Worm (Caenorhabditis elegans) whole organism, mixed stage, embryonic: ENCODE data around the gene srsx-13.

ENCODE experiments used
- bed-3 ChIP-seq: fragments of 200-800 bp; sonication (Bioruptor generic); optimal IDR thresholded peaks from 3 replicates; lab custom pipeline; 2018; ENCODE audit warnings: mild to moderate bottlenecking, missing genetic modification characterization, moderate library complexity, missing compliant biosample characterization
- blmp-1 ChIP-seq: fragments of 150-350 bp; optimal IDR thresholded peaks from 2 replicates; lab custom pipeline; 2014; ENCODE audit warnings: missing biosample characterization, missing genetic modification characterization
- ceh-43 ChIP-seq: fragments of 200-800 bp; sonication (Bioruptor generic); optimal IDR thresholded peaks from 2 replicates; lab custom pipeline; 2018; ENCODE audit warnings: mild to moderate bottlenecking, missing genetic modification characterization, moderate library complexity, missing compliant biosample characterization
- ceh-83 ChIP-seq: fragments of 200-800 bp; sonication (Bioruptor generic); optimal IDR thresholded peaks from 2 replicates; lab custom pipeline; 2018; ENCODE audit warnings: mild to moderate bottlenecking, missing genetic modification characterization, missing compliant biosample characterization
- ces-1 ChIP-seq: fragments of 150-350 bp; optimal IDR thresholded peaks from 2 replicates; lab custom pipeline; 2014; ENCODE audit warnings: missing biosample characterization, missing genetic modification reagents, missing genetic modification characterization
- drap-1 ChIP-seq: fragments of 200-800 bp; sonication (Bioruptor generic); optimal IDR thresholded peaks from 3 replicates; lab custom pipeline; 2018; ENCODE audit warnings: mild to moderate bottlenecking, missing genetic modification characterization, missing compliant biosample characterization
- elt-1 ChIP-seq: sonication (generic microtip); optimal IDR thresholded peaks from 2 replicates; lab custom pipeline; 2017; ENCODE audit warnings: missing genetic modification characterization, mild to moderate bottlenecking, missing compliant biosample characterization, antibody characterized with exemption, moderate library complexity, borderline replicate concordance; ENCODE audit not compliant: insufficient read depth
- elt-3 ChIP-seq: fragments of 150-350 bp; optimal IDR thresholded peaks from 2 replicates; lab custom pipeline; 2014; ENCODE audit warnings: missing biosample characterization, missing genetic modification characterization
- flh-1 ChIP-seq: fragments of 200-800 bp; sonication (Bioruptor generic); optimal IDR thresholded peaks from 2 replicates; lab custom pipeline; 2018; ENCODE audit warnings: mild to moderate bottlenecking, missing genetic modification characterization, moderate library complexity, missing compliant biosample characterization
- ham-2 ChIP-seq: fragments of 200-800 bp; sonication (Bioruptor generic); optimal IDR thresholded peaks from 2 replicates; lab custom pipeline; 2018; ENCODE audit warnings: mild to moderate bottlenecking, missing genetic modification characterization, missing compliant biosample characterization
- hlh-1 ChIP-seq: fragments of 150-350 bp; optimal IDR thresholded peaks from 2 replicates; lab custom pipeline; 2014; ENCODE audit warnings: missing biosample characterization, missing genetic modification reagents, missing genetic modification characterization
- lin-13 ChIP-seq: fragments of 150-350 bp; optimal IDR thresholded peaks from 2 replicates; lab custom pipeline; 2014; ENCODE audit warnings: missing biosample characterization, missing genetic modification characterization
- lin-32 ChIP-seq: fragments of 200-800 bp; sonication (Bioruptor generic); optimal IDR thresholded peaks from 2 replicates; lab custom pipeline; 2018; ENCODE audit warnings: mild to moderate bottlenecking, missing genetic modification characterization, missing compliant biosample characterization
- lsy-2 ChIP-seq: fragments of 150-350 bp; optimal IDR thresholded peaks from 2 replicates; lab custom pipeline; 2014; ENCODE audit warnings: missing biosample characterization, missing genetic modification characterization
- mab-5 ChIP-seq: fragments of 150-350 bp; optimal IDR thresholded peaks from 2 replicates; lab custom pipeline; 2014; ENCODE audit warnings: missing biosample characterization, missing genetic modification characterization
- mep-1 ChIP-seq: fragments of 150-350 bp; optimal IDR thresholded peaks from 2 replicates; lab custom pipeline; 2017; ENCODE audit warnings: missing biosample characterization, missing genetic modification reagents, missing genetic modification characterization, inconsistent platforms
- mls-2 ChIP-seq: sonication (generic microtip); optimal IDR thresholded peaks from 2 replicates; lab custom pipeline; 2016; ENCODE audit warnings: mild to moderate bottlenecking, missing genetic modification characterization, moderate library complexity, missing compliant biosample characterization
- nhr-12 ChIP-seq: fragments of 150-350 bp; optimal IDR thresholded peaks from 2 replicates; lab custom pipeline; 2014; ENCODE audit warnings: missing biosample characterization, missing genetic modification characterization
- nhr-2 ChIP-seq: fragments of 150-350 bp; optimal IDR thresholded peaks from 2 replicates; lab custom pipeline; 2014; ENCODE audit warnings: missing biosample characterization, missing genetic modification characterization
- nhr-237 ChIP-seq: fragments of 150-350 bp; optimal IDR thresholded peaks from 2 replicates; lab custom pipeline; 2014; ENCODE audit warnings: missing biosample characterization, missing genetic modification characterization
- nhr-76 ChIP-seq: sonication (generic microtip); optimal IDR thresholded peaks from 2 replicates; lab custom pipeline; 2017; ENCODE audit warnings: missing biosample characterization, missing genetic modification characterization
- pha-4 ChIP-seq: fragments of 150-350 bp; optimal IDR thresholded peaks from 2 replicates; lab custom pipeline; 2018; ENCODE audit warnings: missing biosample characterization, missing genetic modification reagents, missing genetic modification characterization
- sem-2 ChIP-seq: fragments of 200-800 bp; sonication (Bioruptor generic); optimal IDR thresholded peaks from 2 replicates; lab custom pipeline; 2018; ENCODE audit warnings: mild to moderate bottlenecking, missing genetic modification characterization, missing compliant biosample characterization
- snpc-4 ChIP-seq: fragments of 150-350 bp; optimal IDR thresholded peaks from 2 replicates; lab custom pipeline; 2014; ENCODE audit warnings: missing biosample characterization, missing genetic modification characterization
- sptf-1 ChIP-seq: sonication (generic microtip); optimal IDR thresholded peaks from 2 replicates; lab custom pipeline; 2017; ENCODE audit warnings: mild to moderate bottlenecking, missing genetic modification characterization, moderate library complexity, missing compliant biosample characterization
- tbx-8 ChIP-seq: fragments of 200-800 bp; sonication (Bioruptor generic); optimal IDR thresholded peaks from 2 replicates; lab custom pipeline; 2018; ENCODE audit warnings: mild to moderate bottlenecking, missing genetic modification characterization, moderate library complexity, missing compliant biosample characterization
- unc-120 ChIP-seq: sonication (generic microtip); optimal IDR thresholded peaks from 2 replicates; lab custom pipeline; 2017; ENCODE audit warnings: missing genetic modification characterization, missing compliant biosample characterization; ENCODE audit not compliant: poor library complexity, severe bottlenecking
- unc-62 ChIP-seq: fragments of 150-350 bp; optimal IDR thresholded peaks from 2 replicates; lab custom pipeline; 2014; ENCODE audit warnings: missing biosample characterization, missing genetic modification reagents, missing genetic modification characterization
- zip-8 ChIP-seq: fragments of 150-350 bp; optimal IDR thresholded peaks from 2 replicates; lab custom pipeline; 2014; ENCODE audit warnings: missing biosample characterization, missing genetic modification characterization
- ztf-11 ChIP-seq: fragments of 150-350 bp; optimal IDR thresholded peaks from 2 replicates; lab custom pipeline; 2014; ENCODE audit warnings: missing biosample characterization, missing genetic modification characterization

The srsx-13 gene

ce11 chrV:4980873-4981272 lies 2.1 kb downstream of the srsx-13 start, which contains the start of gene srsx-12:
Gene srsx-12 (minus strand): TSS chrV:4980973.
- TF ChIP-seq sem-2 (GFP tag; lab: Kevin White, UChicago) (no peak), drap-1 (GFP tag; lab: Kevin White, UChicago) (no peak), lsy-2 (tag; lab: Kevin White, UChicago) (no peak), ham-2 (GFP tag; lab: Kevin White, UChicago) (no peak), nhr-76 (tag; lab: Kevin White, UChicago) (no peak), nhr-2 (no peak), elt-1 (tag; lab: Kevin White, UChicago) (no peak), ceh-83 (GFP tag; lab: Kevin White, UChicago) (no peak), flh-1 (GFP tag; lab: Kevin White, UChicago) (no peak)

ce11 chrV:4980094-4980493 lies 2.9 kb downstream of the srsx-13 start:
- TF ChIP-seq mab-5 (tag; lab: Kevin White, UChicago) (no peak), unc-120 (tag; lab: Kevin White, UChicago) (no peak)

ce11 chrV:4979060-4979459 lies 3.9 kb downstream of the srsx-13 start, which contains the start of gene srsx-11:
Gene srsx-11 (minus strand): TSS chrV:4979160.
- TF ChIP-seq ceh-43 (no peak), sptf-1 (tag; lab: Kevin White, UChicago) (no peak), elt-3 (no peak), flh-1 (GFP tag; lab: Kevin White, UChicago) (no peak)

ce11 chrV:4977539-4977938 lies 5.5 kb downstream of the srsx-13 start:
- TF ChIP-seq ham-2 (GFP tag; lab: Kevin White, UChicago): no peak
- TF ChIP-seq sem-2 (GFP tag; lab: Kevin White, UChicago): no peak
- no peak for TF ChIP-seq zip-8 (tag; lab: Kevin White, UChicago)
- TF ChIP-seq lsy-2 (tag; lab: Kevin White, UChicago): no peak
- no peak for TF ChIP-seq lin-32 (GFP tag; lab: Kevin White, UChicago)
- TF ChIP-seq nhr-237: no peak
- TF ChIP-seq lin-13 (tag; lab: Kevin White, UChicago): no peak
- no peak for TF ChIP-seq sptf-1 (tag; lab: Kevin White, UChicago)

ce11 chrV:4975140-4975539 lies 7.9 kb downstream of the srsx-13 start, which contains the start of gene F26G5.1:
Gene F26G5.1 (plus strand): TSS chrV:4975478.
- TF ChIP-seq nhr-12 (no peak), lin-13 (tag; lab: Kevin White, UChicago) (no peak), nhr-237 (no peak), unc-62 (GFP tag; lab: Kevin White, UChicago) (no peak), ceh-43 (no peak), bed-3 (GFP tag; lab: Kevin White, UChicago) (no peak), snpc-4 (tag; lab: Kevin White, UChicago) (no peak), ztf-11 (tag; lab: Kevin White, UChicago) (no peak), blmp-1 (tag; lab: Kevin White, UChicago) (no peak), pha-4 (tag; lab: Kevin White, UChicago) (no peak), nhr-2 (no peak), sptf-1 (tag; lab: Kevin White, UChicago) (no peak), drap-1 (GFP tag; lab: Kevin White, UChicago) (no peak), mep-1 (no peak)

ce11 chrV:4974677-4975076 lies 8.3 kb downstream of the srsx-13 start, which contains the start of gene srsx-10:
Gene srsx-10 (minus strand): TSS chrV:4974777.
- TF ChIP-seq ces-1 (GFP tag; lab: Kevin White, UChicago) (no peak), hlh-1 (tag; lab: Kevin White, UChicago) (no peak), unc-120 (tag; lab: Kevin White, UChicago) (no peak), tbx-8 (GFP tag; lab: Kevin White, UChicago) (no peak), pha-4 (tag; lab: Kevin White, UChicago) (no peak), nhr-2 (no peak), mls-2 (tag; lab: Kevin White, UChicago) (no peak), sptf-1 (tag; lab: Kevin White, UChicago) (no peak)
